Worm (Caenorhabditis elegans) whole organism, mixed stage, embryonic: ENCODE results near the gene tag-51.

Experiments used
- ceh-83 ChIP-seq: fragments of 200-800 bp; sonication (Bioruptor generic); optimal IDR thresholded peaks from 2 replicates; lab custom pipeline; 2018; ENCODE audit warnings: mild to moderate bottlenecking, missing genetic modification characterization, missing compliant biosample characterization
- ces-1 ChIP-seq: fragments of 150-350 bp; optimal IDR thresholded peaks from 2 replicates; lab custom pipeline; 2014; ENCODE audit warnings: missing biosample characterization, missing genetic modification reagents, missing genetic modification characterization
- lsy-2 ChIP-seq: fragments of 150-350 bp; optimal IDR thresholded peaks from 2 replicates; lab custom pipeline; 2014; ENCODE audit warnings: missing biosample characterization, missing genetic modification characterization
- nhr-12 ChIP-seq: fragments of 150-350 bp; optimal IDR thresholded peaks from 2 replicates; lab custom pipeline; 2014; ENCODE audit warnings: missing biosample characterization, missing genetic modification characterization
- nhr-237 ChIP-seq: fragments of 150-350 bp; optimal IDR thresholded peaks from 2 replicates; lab custom pipeline; 2014; ENCODE audit warnings: missing biosample characterization, missing genetic modification characterization
- sem-2 ChIP-seq: fragments of 200-800 bp; sonication (Bioruptor generic); optimal IDR thresholded peaks from 2 replicates; lab custom pipeline; 2018; ENCODE audit warnings: mild to moderate bottlenecking, missing genetic modification characterization, missing compliant biosample characterization
- snpc-4 ChIP-seq: fragments of 150-350 bp; optimal IDR thresholded peaks from 2 replicates; lab custom pipeline; 2014; ENCODE audit warnings: missing biosample characterization, missing genetic modification characterization
- unc-39 ChIP-seq: fragments of 150-350 bp; optimal IDR thresholded peaks from 2 replicates; lab custom pipeline; 2014; ENCODE audit warnings: missing biosample characterization, missing genetic modification characterization
- unc-62 ChIP-seq: fragments of 150-350 bp; optimal IDR thresholded peaks from 2 replicates; lab custom pipeline; 2014; ENCODE audit warnings: missing biosample characterization, missing genetic modification reagents, missing genetic modification characterization
- zip-8 ChIP-seq: fragments of 150-350 bp; optimal IDR thresholded peaks from 2 replicates; lab custom pipeline; 2014; ENCODE audit warnings: missing biosample characterization, missing genetic modification characterization
- ztf-11 ChIP-seq: fragments of 150-350 bp; optimal IDR thresholded peaks from 2 replicates; lab custom pipeline; 2014; ENCODE audit warnings: missing biosample characterization, missing genetic modification characterization

- no peak for TF ChIP-seq unc-39 (tag; lab: Kevin White, UChicago)
- no peak for TF ChIP-seq sem-2
- TF ChIP-seq nhr-12 (tag; lab: Kevin White, UChicago), result no peak
- TF ChIP-seq unc-62 (GFP tag; lab: Kevin White, UChicago), result no peak
- TF ChIP-seq snpc-4 (tag; lab: Kevin White, UChicago), result no peak
- TF ChIP-seq nhr-237 (tag; lab: Kevin White, UChicago), result no peak
- TF ChIP-seq lsy-2 (tag; lab: Kevin White, UChicago), result no peak
- TF ChIP-seq ceh-83 (GFP tag; lab: Kevin White, UChicago), result no peak
- TF ChIP-seq zip-8 (tag; lab: Kevin White, UChicago), result no peak
- TF ChIP-seq ztf-11 (tag; lab: Kevin White, UChicago), result no peak
- TF ChIP-seq ces-1, result no peak
Observed at ce11 chrIII:880840-881239, 26.8 kb downstream of the tag-51 start.
